Worm (Caenorhabditis elegans) whole organism, L1 larva: ENCODE results near the gene srj-42.

Experiments
- C34B4.2 ChIP-seq: sonication (generic microtip); optimal IDR thresholded peaks from 2 replicates; lab custom pipeline; 2017; ENCODE audit warnings: mild to moderate bottlenecking, missing genetic modification characterization, missing compliant biosample characterization
- F16B12.6 ChIP-seq: fragments of 150-350 bp; optimal IDR thresholded peaks from 2 replicates; lab custom pipeline; 2014; ENCODE audit warnings: missing biosample characterization, missing genetic modification characterization
- aha-1 ChIP-seq: fragments of 150-350 bp; optimal IDR thresholded peaks from 2 replicates; lab custom pipeline; 2014; ENCODE audit warnings: missing biosample characterization, missing genetic modification characterization
- alr-1 ChIP-seq: fragments of 200-800 bp; sonication (Bioruptor generic); optimal IDR thresholded peaks from 2 replicates; lab custom pipeline; 2018; ENCODE audit warnings: borderline replicate concordance, mild to moderate bottlenecking, missing genetic modification characterization, missing compliant biosample characterization
- aly-2 ChIP-seq: fragments of 150-350 bp; optimal IDR thresholded peaks from 2 replicates; lab custom pipeline; 2014; ENCODE audit warnings: missing biosample characterization, missing genetic modification characterization
- ama-1 ChIP-seq: fragments of 150-350 bp; optimal IDR thresholded peaks from 2 replicates; lab custom pipeline; 2014
- blmp-1 ChIP-seq: fragments of 150-350 bp; optimal IDR thresholded peaks from 2 replicates; lab custom pipeline; 2014; ENCODE audit warnings: missing biosample characterization, missing genetic modification characterization
- ceh-8 ChIP-seq: fragments of 200-800 bp; sonication (Bioruptor generic); optimal IDR thresholded peaks from 2 replicates; lab custom pipeline; 2018; ENCODE audit warnings: mild to moderate bottlenecking, missing genetic modification characterization, moderate library complexity, missing compliant biosample characterization
- ceh-88 ChIP-seq: fragments of 200-800 bp; sonication (Bioruptor generic); IDR thresholded peaks from 2 replicates; pipeline ENCODE4 v1.3.6; 2022; ENCODE audit warnings: missing genetic modification characterization, missing compliant biosample characterization
- dpl-1 ChIP-seq, 3 experiments: fragments of 150-350 bp in 2 of 3; sonication (generic microtip) in 1 of 3; optimal IDR thresholded peaks; 2 replicates each; lab custom pipeline; 2014 to 2017; ENCODE audit warnings: missing biosample characterization in 3 of 3, missing genetic modification characterization in 3 of 3, missing genetic modification reagents in 3 of 3
- dsc-1 ChIP-seq: sonication (generic microtip); optimal IDR thresholded peaks from 2 replicates; lab custom pipeline; 2016; ENCODE audit warnings: mild to moderate bottlenecking, missing genetic modification characterization, missing compliant biosample characterization
- efl-1 ChIP-seq, 4 experiments: fragments of 150-350 bp; optimal IDR thresholded peaks in 3 of 4; peaks in 1 of 4; 1 replicate in 1 of 4; 2 replicates in 3 of 4; lab custom pipeline; 2014; ENCODE audit warnings: missing biosample characterization in 2 of 4, missing genetic modification characterization in 2 of 4, missing genetic modification reagents in 2 of 4
- efl-3 ChIP-seq: fragments of 200-800 bp; sonication (Bioruptor generic); optimal IDR thresholded peaks from 2 replicates; lab custom pipeline; 2018; ENCODE audit warnings: mild to moderate bottlenecking, missing genetic modification characterization, missing compliant biosample characterization
- egl-13 ChIP-seq: sonication (generic microtip); optimal IDR thresholded peaks from 2 replicates; lab custom pipeline; 2016; ENCODE audit warnings: missing genotype, missing genetic modification reagents, missing genetic modification characterization, missing compliant biosample characterization
- egl-27 ChIP-seq, 2 experiments: fragments of 150-350 bp in 1 of 2; sonication (generic microtip); optimal IDR thresholded peaks; 3 replicates each; lab custom pipeline; 2017 to 2018; ENCODE audit warnings: missing biosample characterization in 2 of 2, missing genetic modification characterization in 2 of 2, missing genetic modification reagents in 2 of 2
- fkh-8 ChIP-seq: sonication (generic microtip); optimal IDR thresholded peaks from 2 replicates; lab custom pipeline; 2016; ENCODE audit warnings: mild to moderate bottlenecking, missing genetic modification characterization, missing compliant biosample characterization
- grh-1 ChIP-seq: fragments of 200-800 bp; sonication (Bioruptor generic); IDR thresholded peaks from 2 replicates; pipeline ENCODE4 v1.3.6; 2022; ENCODE audit warnings: missing genetic modification reagents, missing genetic modification characterization, missing compliant biosample characterization
- hpl-2 ChIP-seq: fragments of 150-350 bp; optimal IDR thresholded peaks from 2 replicates; lab custom pipeline; 2014; ENCODE audit warnings: missing biosample characterization, missing genetic modification reagents, missing genetic modification characterization
- irx-1 ChIP-seq: sonication (generic microtip); optimal IDR thresholded peaks from 2 replicates; lab custom pipeline; 2016; ENCODE audit warnings: missing genetic modification characterization, missing compliant biosample characterization
- isw-1 ChIP-seq: fragments of 200-800 bp; sonication (Bioruptor generic); IDR thresholded peaks from 2 replicates; pipeline ENCODE4 v1.3.6; 2022; ENCODE audit warnings: missing genetic modification characterization, missing compliant biosample characterization
- lin-13 ChIP-seq: fragments of 150-350 bp; optimal IDR thresholded peaks from 2 replicates; lab custom pipeline; 2014; ENCODE audit warnings: missing biosample characterization, missing genetic modification reagents, missing genetic modification characterization
- lin-15B ChIP-seq: fragments of 150-350 bp; sonication (generic microtip); optimal IDR thresholded peaks from 3 replicates; lab custom pipeline; 2014; ENCODE audit warnings: missing biosample characterization, missing genetic modification characterization
- mab-9 ChIP-seq: fragments of 200-800 bp; sonication (Bioruptor generic); IDR thresholded peaks from 2 replicates; pipeline ENCODE4 v1.3.6; 2022; ENCODE audit warnings: missing genetic modification reagents, missing genetic modification characterization, missing compliant biosample characterization
- mdl-1 ChIP-seq, 2 experiments: fragments of 150-350 bp; optimal IDR thresholded peaks; 2 replicates each; lab custom pipeline; 2014 to 2017; ENCODE audit warnings: missing biosample characterization in 2 of 2, missing genetic modification characterization in 2 of 2, inconsistent platforms in 1 of 2
- mef-2 ChIP-seq: fragments of 150-350 bp; optimal IDR thresholded peaks from 2 replicates; lab custom pipeline; 2014; ENCODE audit warnings: missing biosample characterization, missing genetic modification characterization
- nhr-20 ChIP-seq: sonication (generic microtip); optimal IDR thresholded peaks from 2 replicates; lab custom pipeline; 2016; ENCODE audit warnings: mild to moderate bottlenecking, missing genetic modification characterization, missing compliant biosample characterization
- nhr-76 ChIP-seq: sonication (generic microtip); optimal IDR thresholded peaks from 2 replicates; lab custom pipeline; 2017; ENCODE audit warnings: missing biosample characterization, missing genetic modification characterization
- nhr-90 ChIP-seq: sonication (generic microtip); optimal IDR thresholded peaks from 2 replicates; lab custom pipeline; 2016; ENCODE audit warnings: mild to moderate bottlenecking, missing genetic modification characterization, missing compliant biosample characterization; ENCODE audit not compliant: poor library complexity
- pax-3 ChIP-seq: fragments of 200-800 bp; sonication (Bioruptor generic); optimal IDR thresholded peaks from 2 replicates; lab custom pipeline; 2018; ENCODE audit warnings: mild to moderate bottlenecking, missing genetic modification characterization, moderate library complexity, missing compliant biosample characterization
- skn-1 ChIP-seq: fragments of 150-350 bp; optimal IDR thresholded peaks from 2 replicates; lab custom pipeline; 2014; ENCODE audit warnings: missing biosample characterization, missing genetic modification characterization
- snpc-4 ChIP-seq: fragments of 150-350 bp; optimal IDR thresholded peaks from 2 replicates; lab custom pipeline; 2014; ENCODE audit warnings: missing biosample characterization, missing genetic modification characterization
- sox-4 ChIP-seq: sonication (generic microtip); optimal IDR thresholded peaks from 2 replicates; lab custom pipeline; 2016; ENCODE audit warnings: missing genetic modification characterization, missing compliant biosample characterization
- sup-37 ChIP-seq: fragments of 200-800 bp; sonication (Bioruptor generic); optimal IDR thresholded peaks from 2 replicates; lab custom pipeline; 2018; ENCODE audit warnings: mild to moderate bottlenecking, missing genetic modification characterization, missing compliant biosample characterization
- swsn-7 ChIP-seq: sonication (generic microtip); optimal IDR thresholded peaks from 2 replicates; lab custom pipeline; 2016; ENCODE audit warnings: missing genetic modification characterization, missing compliant biosample characterization
- tbx-2 ChIP-seq: sonication (generic microtip); optimal IDR thresholded peaks from 2 replicates; lab custom pipeline; 2016; ENCODE audit warnings: missing genetic modification characterization, missing compliant biosample characterization
- unc-30 ChIP-seq: sonication (generic microtip); optimal IDR thresholded peaks from 2 replicates; lab custom pipeline; 2017; ENCODE audit warnings: missing biosample characterization, missing genetic modification characterization
- vab-15 ChIP-seq: sonication (generic microtip); optimal IDR thresholded peaks from 2 replicates; lab custom pipeline; 2017; ENCODE audit warnings: missing genotype, mild to moderate bottlenecking, missing genetic modification characterization, missing compliant biosample characterization
- ztf-4 ChIP-seq: fragments of 150-350 bp; optimal IDR thresholded peaks from 2 replicates; lab custom pipeline; 2014; ENCODE audit warnings: missing biosample characterization, missing genetic modification characterization

srj-42 gene

DNA sequence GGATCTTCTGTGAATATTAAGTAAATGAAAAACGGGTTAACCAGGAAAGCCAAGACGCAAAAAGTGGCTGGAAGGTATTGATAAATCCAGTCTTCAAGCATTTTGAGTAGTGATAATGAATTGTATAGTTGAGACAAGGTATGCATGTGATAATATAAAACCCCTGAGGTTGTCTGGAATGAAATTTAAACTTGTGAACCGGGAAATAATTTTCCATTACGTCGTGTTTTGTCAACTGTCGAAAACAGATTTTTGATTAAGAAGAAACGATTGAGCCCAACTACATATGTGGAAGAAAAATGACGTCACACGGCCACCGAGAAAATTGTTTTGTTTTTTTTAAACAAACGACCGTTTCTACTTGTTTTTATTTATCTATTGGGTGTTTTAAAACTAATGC lies at the start of gene srj-42:
TSS of gene srj-42 (minus strand) at position 101 of the 400 bp plus-strand sequence.
- no peak for TF ChIP-seq aly-2 (tag; lab: Kevin White, UChicago)
- TF ChIP-seq lin-15B (tag; lab: Kevin White, UChicago), result no peak
- TF ChIP-seq hpl-2, result no peak
- TF ChIP-seq efl-3 (GFP tag; lab: Kevin White, UChicago), result no peak
- TF ChIP-seq vab-15, result no peak
- TF ChIP-seq skn-1 (tag; lab: Kevin White, UChicago), result no peak
- TF ChIP-seq mab-9 (GFP tag; lab: Robert Waterston, UW), result no peak
- TF ChIP-seq ceh-88 (GFP tag; lab: Robert Waterston, UW), result no peak
- TF ChIP-seq nhr-90, result no peak
- TF ChIP-seq irx-1 (tag; lab: Kevin White, UChicago), result no peak

DNA sequence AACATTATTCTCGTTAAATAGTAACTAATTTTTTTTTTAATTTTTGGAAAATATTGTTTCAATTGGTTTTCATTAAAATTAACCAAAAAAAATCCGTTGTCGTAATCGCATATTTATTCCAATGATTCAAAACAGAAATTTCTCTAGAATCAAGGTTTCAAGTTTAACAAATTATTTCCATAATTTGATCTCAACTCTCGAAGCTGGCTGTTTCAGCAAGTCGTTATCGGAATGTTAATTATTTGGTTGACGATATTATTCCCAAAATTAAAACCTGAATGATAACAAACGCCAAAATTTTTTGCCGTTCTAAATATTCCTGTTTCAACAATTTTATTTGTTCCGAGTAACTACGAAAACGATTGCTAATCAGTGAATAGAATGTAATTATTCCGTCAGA lies 48.0 kb upstream of the srj-42 start:
- TF ChIP-seq unc-30 (tag; lab: Kevin White, UChicago) (no peak), blmp-1 (no peak), sup-37 (GFP tag; lab: Kevin White, UChicago) (no peak), aha-1 (tag; lab: Kevin White, UChicago) (no peak), mef-2 (tag; lab: Kevin White, UChicago) (no peak), lin-13 (GFP tag; lab: Kevin White, UChicago) (no peak), mab-9 (GFP tag; lab: Robert Waterston, UW) (no peak), isw-1 (GFP tag; lab: Robert Waterston, UW) (no peak), snpc-4 (tag; lab: Kevin White, UChicago) (no peak), alr-1 (tag; lab: Kevin White, UChicago) (no peak), nhr-76 (tag; lab: Kevin White, UChicago) (no peak), C34B4.2 (tag; lab: Kevin White, UChicago) (no peak), egl-27 (tag; optimal IDR thresholded peaks at IDR 0.05; lab: Kevin White, UChicago) (no peak), vab-15 (no peak), ceh-88 (GFP tag; lab: Robert Waterston, UW) (no peak)

ce11 chrIV:15294040-15294439 lies 42.0 kb upstream of the srj-42 start, which contains the start of gene Y73F8A.10:
TSS of gene Y73F8A.10 (plus strand) at chrIV:15294340.
- no peak for TF ChIP-seq mdl-1 (tag; optimal IDR thresholded peaks at IDR 0.05; lab: Kevin White, UChicago)
- no peak for TF ChIP-seq mab-9 (GFP tag; lab: Robert Waterston, UW)
- TF ChIP-seq dsc-1 (tag; lab: Kevin White, UChicago), result no peak
- no peak for TF ChIP-seq aly-2 (tag; lab: Kevin White, UChicago)
- no peak for TF ChIP-seq dpl-1 (GFP tag; optimal IDR thresholded peaks at IDR 0.05; lab: Kevin White, UChicago)
- TF ChIP-seq sox-4 (tag; lab: Kevin White, UChicago), result no peak
- no peak for TF ChIP-seq egl-13 (tag; lab: Kevin White, UChicago)
- no peak for TF ChIP-seq nhr-20 (tag; lab: Kevin White, UChicago)
- no peak for TF ChIP-seq tbx-2 (tag; lab: Kevin White, UChicago)
- TF ChIP-seq egl-27 (tag; optimal IDR thresholded peaks at IDR 0.05; lab: Kevin White, UChicago), result no peak
- TF ChIP-seq unc-30 (tag; lab: Kevin White, UChicago), result no peak
- TF ChIP-seq lin-13 (GFP tag; lab: Kevin White, UChicago), result no peak
- TF ChIP-seq ztf-4 (tag; lab: Kevin White, UChicago), result no peak
- no peak for TF ChIP-seq F16B12.6
- no peak for TF ChIP-seq ama-1 (lab: Kevin White, UChicago)
- no peak for TF ChIP-seq fkh-8 (tag; lab: Kevin White, UChicago)
- TF ChIP-seq pax-3 (tag; lab: Kevin White, UChicago), result no peak
- TF ChIP-seq ceh-8 (GFP tag; lab: Kevin White, UChicago), result no peak
- TF ChIP-seq, all 84 proteins: peak for 0

ce11 chrIV:15291607-15292006 lies 39.5 kb upstream of the srj-42 start, which contains the start of gene pqn-91:
TSS of gene pqn-91 (plus strand) at chrIV:15291907.
- TF ChIP-seq swsn-7 (tag; lab: Kevin White, UChicago), result no peak
- no peak for TF ChIP-seq grh-1 (GFP tag; lab: Robert Waterston, UW)
- TF ChIP-seq unc-30 (tag; lab: Kevin White, UChicago), result no peak
- no peak for TF ChIP-seq efl-1 (optimal IDR thresholded peaks at IDR 0.05; lab: Kevin White, UChicago)
- TF ChIP-seq efl-1 (GFP tag; optimal IDR thresholded peaks at IDR 0.05 in 1 of 2; lab: Kevin White, UChicago), result peak in 1 of 2 experiments; percentile 83
